Worm (Caenorhabditis elegans) whole organism, midembryonic: Measurements from ENCODE around the gene irld-3.

ENCODE experiments used
- flt-1 ChIP-seq: fragments of 200-800 bp; sonication (Bioruptor generic); IDR thresholded peaks from 2 replicates; pipeline ENCODE4 v1.3.6; 2022; ENCODE audit warnings: missing genetic modification characterization, missing compliant biosample characterization
- med-1 ChIP-seq: sonication (generic microtip); optimal IDR thresholded peaks from 2 replicates; lab custom pipeline; 2017; ENCODE audit warnings: missing genetic modification characterization, mild to moderate bottlenecking, missing compliant biosample characterization, antibody characterized with exemption, missing genetic modification reagents; ENCODE audit not compliant: insufficient read depth
- ref-1 ChIP-seq: fragments of 200-800 bp; sonication (Bioruptor generic); conservative IDR thresholded peaks from 2 replicates; pipeline ENCODE4 v1.3.6; 2022; ENCODE audit warnings: missing genetic modification reagents, missing genetic modification characterization, missing compliant biosample characterization
- tab-1 ChIP-seq: fragments of 200-800 bp; sonication (Bioruptor generic); IDR thresholded peaks from 2 replicates; pipeline ENCODE4 v1.3.6; 2022; ENCODE audit warnings: missing genetic modification characterization, missing compliant biosample characterization
- ztf-23 ChIP-seq: fragments of 200-800 bp; sonication (Bioruptor generic); IDR thresholded peaks from 2 replicates; pipeline ENCODE4 v1.3.6; 2022; ENCODE audit warnings: missing genetic modification reagents, missing genetic modification characterization, missing compliant biosample characterization

DNA sequence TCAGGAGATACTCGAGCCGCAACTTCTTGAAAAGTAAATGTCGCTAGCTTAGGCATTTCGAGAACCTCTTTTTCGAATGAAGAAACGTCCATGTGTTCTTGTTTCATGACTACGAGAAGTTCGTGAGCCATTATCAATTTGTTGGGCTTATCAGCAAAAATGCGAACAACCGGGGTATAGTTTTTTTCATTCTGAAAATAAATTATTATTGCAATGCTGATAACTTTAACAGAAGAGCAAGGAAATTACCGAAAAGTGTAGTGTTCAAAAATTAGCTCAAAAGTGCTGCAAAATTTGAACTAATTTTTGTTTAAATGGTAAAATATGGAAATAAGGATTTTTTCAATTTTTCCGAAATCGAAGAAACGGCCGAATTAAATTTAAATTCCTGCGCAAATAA is 26.2 kb downstream of the irld-3 start:
- TF ChIP-seq tab-1 (GFP tag; lab: Robert Waterston, UW) (no peak), med-1 (GFP tag; lab: Kevin White, UChicago) (no peak), flt-1 (GFP tag; lab: Robert Waterston, UW) (no peak), ref-1 (GFP tag; lab: Robert Waterston, UW) (no peak), ztf-23 (GFP tag; lab: Robert Waterston, UW) (no peak)
